Worm (Caenorhabditis elegans): Measurements from ENCODE around the gene cri-2.

cri-2 gene

ce11 chrV:8235331-8235730 is 33.7 kb downstream of the cri-2 start (continued):
- TF ChIP-seq die-1 (tag; optimal IDR thresholded peaks at IDR 0.05), result peak; percentile 63
- 0 out of 2 replicates have a peak, but pooled peaks have one; percentile 42 for TF ChIP-seq ceh-100 (GFP tag; IDR thresholded peaks at IDR 0.05)
- peak; percentile 10 for TF ChIP-seq T07F8.4 (tag; optimal IDR thresholded peaks at IDR 0.05)
- no peak for TF ChIP-seq dpl-1 (GFP tag; optimal IDR thresholded peaks at IDR 0.05)
- no peak for TF ChIP-seq ceh-91 (GFP tag; IDR thresholded peaks at IDR 0.05)
- TF ChIP-seq bed-1 (GFP tag; IDR thresholded peaks at IDR 0.05), result no peak
- no peak for TF ChIP-seq atf-7 (tag; optimal IDR thresholded peaks at IDR 0.05)
- 0 out of 2 replicates have a peak, but pooled peaks have one; percentile 20 for TF ChIP-seq madf-3 (GFP tag; IDR thresholded peaks at IDR 0.05)
- TF ChIP-seq F37B4.10 (GFP tag; IDR thresholded peaks at IDR 0.05), result no peak
- TF ChIP-seq tbx-9 (tag; optimal IDR thresholded peaks at IDR 0.05; ENCODE audit: borderline replicate concordance), result no peak
- TF ChIP-seq madf-10 (tag; optimal IDR thresholded peaks at IDR 0.05), result peak; percentile 9
- peak; percentile 60 for TF ChIP-seq F23B12.7 (tag; optimal IDR thresholded peaks at IDR 0.05; ENCODE audit: insufficient read depth)
- no peak for TF ChIP-seq somi-1 (GFP tag; optimal IDR thresholded peaks at IDR 0.05)
- no peak for TF ChIP-seq ztf-28 (GFP tag; IDR thresholded peaks at IDR 0.05)
- no peak for TF ChIP-seq B0336.3 (GFP tag; IDR thresholded peaks at IDR 0.05)
- TF ChIP-seq ets-4 (GFP tag; optimal IDR thresholded peaks at IDR 0.05), result no peak
- no peak for TF ChIP-seq pha-4 (tag; optimal IDR thresholded peaks at IDR 0.05)
- TF ChIP-seq let-607 (tag; optimal IDR thresholded peaks at IDR 0.05), result peak in 1 of 2 experiments; percentile 38
- TF ChIP-seq rec-8 (tag; optimal IDR thresholded peaks at IDR 0.05), result no peak
- TF ChIP-seq F10E7.11 (tag; optimal IDR thresholded peaks at IDR 0.05), result no peak
- no peak for TF ChIP-seq ztf-22 (GFP tag; optimal IDR thresholded peaks at IDR 0.05)
- TF ChIP-seq lsl-1 (GFP tag; optimal IDR thresholded peaks at IDR 0.05), result peak; percentile 26
- no peak; the same call in 1 of the 2 replicates for TF ChIP-seq ekl-4 (GFP tag; IDR thresholded peaks at IDR 0.05)
- TF ChIP-seq D2030.7 (GFP tag; IDR thresholded peaks at IDR 0.05), result peak; percentile 54
- no peak for TF ChIP-seq ztf-6 (GFP tag; IDR thresholded peaks at IDR 0.05)
- TF ChIP-seq hsf-1 (GFP tag; IDR thresholded peaks at IDR 0.05), result no peak
- no peak for TF ChIP-seq gei-17 (GFP tag; optimal IDR thresholded peaks at IDR 0.05)
- TF ChIP-seq F39B2.1 (GFP tag; IDR thresholded peaks at IDR 0.05), result no peak
- no peak for TF ChIP-seq zim-3 (tag; optimal IDR thresholded peaks at IDR 0.05)
- TF ChIP-seq lin-26 (GFP tag; IDR thresholded peaks at IDR 0.05), result no peak
- peak; percentile 36 for TF ChIP-seq nhr-80 (tag; optimal IDR thresholded peaks at IDR 0.05)
- TF ChIP-seq dpff-1 (tag; optimal IDR thresholded peaks at IDR 0.05), result no peak
- TF ChIP-seq mxl-1 (tag; optimal IDR thresholded peaks at IDR 0.05), result no peak
- TF ChIP-seq chd-7 (tag; optimal IDR thresholded peaks at IDR 0.05), result no peak
- no peak for TF ChIP-seq F55B11.4 (tag; optimal IDR thresholded peaks at IDR 0.05; ENCODE audit: borderline replicate concordance, insufficient read depth)
- TF ChIP-seq egl-18 (GFP tag; IDR thresholded peaks at IDR 0.05), result 0 out of 2 replicates have a peak, but pooled peaks have one; percentile 14
- TF ChIP-seq ztf-25 (GFP tag; IDR thresholded peaks at IDR 0.05), result no peak
- TF ChIP-seq cebp-2 (GFP tag; IDR thresholded peaks at IDR 0.05), result no peak
- no peak for TF ChIP-seq ama-1 (optimal IDR thresholded peaks at IDR 0.05)
- TF ChIP-seq ama-1 (GFP tag; optimal IDR thresholded peaks at IDR 0.05), result no peak
- no peak for TF ChIP-seq mel-28 (tag; optimal IDR thresholded peaks at IDR 0.05; ENCODE audit: borderline replicate concordance)
- no peak for TF ChIP-seq Y95B8A.8 (GFP tag; IDR thresholded peaks at IDR 0.05)
- no peak for TF ChIP-seq efl-1 (GFP tag; optimal IDR thresholded peaks at IDR 0.05)
- TF ChIP-seq F52B5.7 (tag; optimal IDR thresholded peaks at IDR 0.05), result peak; percentile 13
- peak; percentile 67 for TF ChIP-seq rpc-1 (optimal IDR thresholded peaks at IDR 0.05)
- TF ChIP-seq rpc-1 (tag; optimal IDR thresholded peaks at IDR 0.05), result peak; percentile 74
- no peak for TF ChIP-seq madf-8 (GFP tag; conservative IDR thresholded peaks at IDR 0.05)
- 0 out of 2 replicates have a peak, but pooled peaks have one; percentile 36 for TF ChIP-seq Y56A3A.18 (GFP tag; IDR thresholded peaks at IDR 0.05)
- TF ChIP-seq unc-130 (GFP tag; optimal IDR thresholded peaks at IDR 0.05), result no peak
- no peak for TF ChIP-seq ztf-26 (tag; optimal IDR thresholded peaks at IDR 0.05)

All from whole organism, young adult.